Fruit fly (Drosophila melanogaster) whole organism, embryonic: ENCODE data around the gene CG15155.
A peak's percentile ranks its signal among the peaks of the same experiment; 100 is the strongest.

ENCODE experiments used
- Antp ChIP-seq: fragments of 200-800 bp; sonication (Bioruptor generic); optimal IDR thresholded peaks from 3 replicates; lab custom pipeline; 2016; ENCODE audit warnings: missing biosample characterization, missing genetic modification characterization
- CG10147 ChIP-seq: fragments of 200-800 bp; sonication (Bioruptor generic); optimal IDR thresholded peaks from 2 replicates; lab custom pipeline; 2019; ENCODE audit warnings: missing biosample characterization, mild to moderate bottlenecking, missing genetic modification characterization, moderate library complexity
- CG10321 ChIP-seq: fragments of 200-800 bp; sonication (Bioruptor generic); IDR thresholded peaks from 2 replicates; pipeline ENCODE4 v1.3.6; 2022; ENCODE audit warnings: missing biosample characterization, missing genetic modification characterization
- CG11560 ChIP-seq: fragments of 200-800 bp; sonication (Bioruptor generic); IDR thresholded peaks from 3 replicates; pipeline ENCODE4 v1.3.6; 2022; ENCODE audit warnings: missing biosample characterization, missing genetic modification characterization
- CG13287 ChIP-seq: fragments of 200-800 bp; sonication (Bioruptor generic); IDR thresholded peaks from 2 replicates; pipeline ENCODE4 v1.3.6; 2022; ENCODE audit warnings: missing biosample characterization, missing genetic modification characterization; ENCODE audit not compliant: partially characterized antibody
- CG17359 ChIP-seq: fragments of 200-800 bp; sonication (Bioruptor generic); optimal IDR thresholded peaks from 3 replicates; lab custom pipeline; 2018; ENCODE audit warnings: missing biosample characterization, mild to moderate bottlenecking, missing genetic modification characterization, moderate library complexity
- CG17361 ChIP-seq: fragments of 200-800 bp; sonication (Bioruptor generic); IDR thresholded peaks from 3 replicates; pipeline ENCODE4 v1.3.6; 2022; ENCODE audit warnings: missing biosample characterization, missing genetic modification characterization
- CG17568 ChIP-seq: fragments of 200-800 bp; sonication (Bioruptor generic); optimal IDR thresholded peaks from 2 replicates; lab custom pipeline; 2018; ENCODE audit warnings: missing biosample characterization, mild to moderate bottlenecking, missing genetic modification characterization, moderate library complexity
- CG2116 ChIP-seq: fragments of 200-800 bp; sonication (Bioruptor generic); optimal IDR thresholded peaks from 3 replicates; lab custom pipeline; 2018; ENCODE audit warnings: missing biosample characterization, mild to moderate bottlenecking, missing genetic modification characterization
- CG2678 ChIP-seq: fragments of 200-800 bp; sonication (Bioruptor generic); optimal IDR thresholded peaks from 3 replicates; lab custom pipeline; 2019; ENCODE audit warnings: missing biosample characterization, mild to moderate bottlenecking, missing genetic modification characterization, moderate library complexity
- CG2875 ChIP-seq: fragments of 200-800 bp; sonication (Bioruptor generic); optimal IDR thresholded peaks from 2 replicates; lab custom pipeline; 2017; ENCODE audit warnings: missing biosample characterization, mild to moderate bottlenecking, missing genetic modification characterization, missing genetic modification reagents
- CG3163 ChIP-seq: fragments of 200-800 bp; sonication (Bioruptor generic); optimal IDR thresholded peaks from 3 replicates; lab custom pipeline; 2016; ENCODE audit warnings: missing biosample characterization, missing genetic modification characterization
- CG3995 ChIP-seq: fragments of 200-800 bp; sonication (Bioruptor generic); optimal IDR thresholded peaks from 3 replicates; lab custom pipeline; 2016; ENCODE audit warnings: missing biosample characterization, missing genetic modification characterization
- CG4730 ChIP-seq: fragments of 200-800 bp; sonication (Bioruptor generic); IDR thresholded peaks from 2 replicates; pipeline ENCODE4 v1.3.6; 2022; ENCODE audit warnings: missing biosample characterization, missing genetic modification characterization
- CG5245 ChIP-seq: fragments of 200-800 bp; sonication (Bioruptor generic); optimal IDR thresholded peaks from 3 replicates; lab custom pipeline; 2016; ENCODE audit warnings: missing biosample characterization, missing genetic modification characterization
- CG6813 ChIP-seq: fragments of 200-800 bp; sonication (Bioruptor generic); optimal IDR thresholded peaks from 2 replicates; lab custom pipeline; 2017; ENCODE audit warnings: missing biosample characterization, missing genetic modification characterization, mild to moderate bottlenecking, moderate library complexity, missing genetic modification reagents
- CG7271 ChIP-seq: fragments of 200-800 bp; sonication (Bioruptor generic); optimal IDR thresholded peaks from 2 replicates; lab custom pipeline; 2018; ENCODE audit warnings: missing biosample characterization, mild to moderate bottlenecking, missing genetic modification characterization, moderate library complexity
- CG7556 ChIP-seq: fragments of 200-800 bp; sonication (Bioruptor generic); optimal IDR thresholded peaks from 2 replicates; lab custom pipeline; 2017; ENCODE audit warnings: missing biosample characterization, mild to moderate bottlenecking, missing genetic modification characterization
- CG7928 ChIP-seq: fragments of 200-800 bp; sonication (Bioruptor generic); optimal IDR thresholded peaks from 2 replicates; lab custom pipeline; 2017; ENCODE audit warnings: missing biosample characterization, mild to moderate bottlenecking, missing genetic modification characterization
- CTCF ChIP-seq: fragments of 200-800 bp; sonication (Bioruptor generic); optimal IDR thresholded peaks from 2 replicates; lab custom pipeline; 2017; ENCODE audit warnings: missing biosample characterization, mild to moderate bottlenecking, missing genetic modification characterization, moderate library complexity
- Dad ChIP-seq: fragments of 200-800 bp; sonication (Bioruptor generic); optimal IDR thresholded peaks from 3 replicates; lab custom pipeline; 2016; ENCODE audit warnings: missing biosample characterization, missing genetic modification characterization
- Dfd ChIP-seq, 2 experiments: fragments of >200 bp; optimal IDR thresholded peaks; 2 replicates each; lab custom pipeline; 2017; ENCODE audit warnings: missing biosample characterization in 2 of 2, missing genetic modification characterization in 2 of 2
- Doc2 ChIP-seq: fragments of 200-800 bp; sonication (Bioruptor generic); IDR thresholded peaks from 2 replicates; pipeline ENCODE4 v1.3.6; 2022; ENCODE audit warnings: missing biosample characterization, missing genetic modification characterization
- Drgx ChIP-seq: fragments of 200-800 bp; sonication (Bioruptor generic); IDR thresholded peaks from 2 replicates; pipeline ENCODE4 v1.3.6; 2022; ENCODE audit warnings: missing biosample characterization, missing genetic modification characterization
- E2f2 ChIP-seq: fragments of 200-800 bp; sonication (Bioruptor generic); IDR thresholded peaks from 2 replicates; pipeline ENCODE4 v1.3.6; 2022; ENCODE audit warnings: missing biosample characterization, missing genetic modification characterization
- Fer1 ChIP-seq: fragments of 200-800 bp; sonication (Bioruptor generic); optimal IDR thresholded peaks from 2 replicates; lab custom pipeline; 2017; ENCODE audit warnings: missing biosample characterization, mild to moderate bottlenecking, missing genetic modification characterization
- Med ChIP-seq: fragments of 200-800 bp; sonication (Bioruptor generic); peaks from one replicate; lab custom pipeline; 2016; ENCODE audit warnings: missing biosample characterization, missing genetic modification characterization, mild to moderate bottlenecking, inconsistent platforms, moderate library complexity
- Oli ChIP-seq: fragments of 200-800 bp; sonication (Bioruptor generic); optimal IDR thresholded peaks from 2 replicates; lab custom pipeline; 2018; ENCODE audit warnings: missing biosample characterization, mild to moderate bottlenecking, missing genetic modification characterization, moderate library complexity
- Pdp1 ChIP-seq, 2 experiments: fragments of 200-800 bp; sonication (Bioruptor generic); optimal IDR thresholded peaks; 3 replicates each; lab custom pipeline; 2016; ENCODE audit warnings: missing biosample characterization in 2 of 2, missing genetic modification characterization in 2 of 2, mild to moderate bottlenecking in 1 of 2, moderate library complexity in 1 of 2
- Scr ChIP-seq: fragments of 200-800 bp; sonication (Bioruptor generic); IDR thresholded peaks from 2 replicates; pipeline ENCODE4 v1.3.6; 2022; ENCODE audit warnings: missing biosample characterization, missing genetic modification characterization; ENCODE audit not compliant: partially characterized antibody
- danr ChIP-seq: fragments of 200-800 bp; sonication (Bioruptor generic); IDR thresholded peaks from 2 replicates; pipeline ENCODE4 v1.3.6; 2022; ENCODE audit warnings: missing biosample characterization, missing genetic modification characterization
- disco-r ChIP-seq: fragments of 200-800 bp; sonication (Bioruptor generic); optimal IDR thresholded peaks from 2 replicates; lab custom pipeline; 2016; ENCODE audit warnings: missing biosample characterization, missing genetic modification characterization
- dysf ChIP-seq: fragments of 200-800 bp; sonication (Bioruptor generic); IDR thresholded peaks from 3 replicates; pipeline ENCODE4 v1.3.6; 2022; ENCODE audit warnings: missing biosample characterization, missing genetic modification characterization
- emc ChIP-seq: fragments of 200-800 bp; sonication (Bioruptor generic); optimal IDR thresholded peaks from 2 replicates; lab custom pipeline; 2016; ENCODE audit warnings: missing biosample characterization, missing genetic modification characterization
- fd96Cb ChIP-seq: fragments of 200-800 bp; sonication (Bioruptor generic); optimal IDR thresholded peaks from 2 replicates; lab custom pipeline; 2018; ENCODE audit warnings: missing biosample characterization, mild to moderate bottlenecking, missing genetic modification characterization, moderate library complexity
- grau ChIP-seq: fragments of 200-800 bp; optimal IDR thresholded peaks from 3 replicates; lab custom pipeline; 2019; ENCODE audit warnings: missing biosample characterization, mild to moderate bottlenecking, missing genetic modification characterization, moderate library complexity
- ham ChIP-seq: fragments of 200-800 bp; sonication (Bioruptor generic); IDR thresholded peaks from 2 replicates; pipeline ENCODE4 v1.3.6; 2022; ENCODE audit warnings: missing biosample characterization, missing genetic modification characterization
- hbn ChIP-seq: fragments of 200-800 bp; sonication (Bioruptor generic); IDR thresholded peaks from 2 replicates; pipeline ENCODE4 v1.3.6; 2022; ENCODE audit warnings: missing biosample characterization, missing genetic modification characterization; ENCODE audit not compliant: partially characterized antibody
- inv ChIP-seq: fragments of 200-800 bp; sonication (Bioruptor generic); IDR thresholded peaks from 2 replicates; pipeline ENCODE4 v1.3.6; 2022; ENCODE audit warnings: missing biosample characterization, missing genetic modification characterization; ENCODE audit not compliant: partially characterized antibody
- lov ChIP-seq, 2 experiments: fragments of 200-800 bp in 1 of 2; fragments of >200 bp in 1 of 2; sonication (Bioruptor generic) in 1 of 2; IDR thresholded peaks in 1 of 2; optimal IDR thresholded peaks in 1 of 2; 2 replicates in 1 of 2; 3 replicates in 1 of 2; pipeline versions ENCODE4 v1.3.6 to Lab custom; 2017 to 2022; ENCODE audit warnings: missing biosample characterization in 1 of 2, missing genetic modification characterization in 1 of 2
- nau ChIP-seq: fragments of 200-800 bp; sonication (Bioruptor generic); optimal IDR thresholded peaks from 3 replicates; lab custom pipeline; 2017; ENCODE audit warnings: missing biosample characterization, mild to moderate bottlenecking, missing genetic modification characterization, missing genetic modification reagents
- onecut ChIP-seq: fragments of 200-800 bp; sonication (Bioruptor generic); IDR thresholded peaks from 2 replicates; pipeline ENCODE4 v1.3.6; 2022; ENCODE audit warnings: missing biosample characterization, missing genetic modification characterization
- sob ChIP-seq: fragments of 200-800 bp; sonication (Bioruptor generic); IDR thresholded peaks from 2 replicates; pipeline ENCODE4 v1.3.6; 2022; ENCODE audit warnings: missing biosample characterization, missing genetic modification characterization
- ttk ChIP-seq: fragments of 200-800 bp; sonication (Bioruptor generic); IDR thresholded peaks from 2 replicates; pipeline ENCODE4 v2.1.2; 2022; ENCODE audit warnings: missing biosample characterization, missing genetic modification characterization
- unpg ChIP-seq: fragments of 200-800 bp; sonication (Bioruptor generic); optimal IDR thresholded peaks from 3 replicates; lab custom pipeline; 2018; ENCODE audit warnings: missing biosample characterization, mild to moderate bottlenecking, missing genetic modification characterization, moderate library complexity
- vvl ChIP-seq: fragments of 200-800 bp; sonication (Bioruptor generic); IDR thresholded peaks from 2 replicates; pipeline ENCODE4 v1.3.6; 2022; ENCODE audit warnings: missing biosample characterization, missing genetic modification characterization
- wor ChIP-seq: fragments of 200-800 bp; sonication (Bioruptor generic); IDR thresholded peaks from 2 replicates; pipeline ENCODE4 v1.3.6; 2022; ENCODE audit warnings: missing biosample characterization, missing genetic modification characterization
- z ChIP-seq: fragments of 200-800 bp; sonication (Bioruptor generic); IDR thresholded peaks from 3 replicates; pipeline ENCODE4 v1.3.6; 2022; ENCODE audit warnings: missing biosample characterization, missing genetic modification characterization
- zen2 ChIP-seq: fragments of 200-800 bp; sonication (Bioruptor generic); IDR thresholded peaks from 3 replicates; pipeline ENCODE4 v1.3.6; 2022; ENCODE audit warnings: missing biosample characterization, missing genetic modification characterization; ENCODE audit not compliant: partially characterized antibody

The CG15155 gene

dm6 chr2L:18148552-18149219 lies 6.0 kb upstream of the CG15155 start (continued):
- TF ChIP-seq CG11560 (tag; lab: Robert Waterston, UW), result no peak
- 0 out of 2 replicates have a peak, but pooled peaks have one; percentile 14 for TF ChIP-seq Drgx (GFP tag; lab: Robert Waterston, UW)
- TF ChIP-seq CG4730, result no peak
- TF ChIP-seq CG17568 (GFP tag; lab: Kevin White, UChicago), result peak; percentile 88
- TF ChIP-seq CG10321 (GFP tag; lab: Robert Waterston, UW), result no peak; the same call in 1 of the 2 replicates
- TF ChIP-seq nau (GFP tag; lab: Kevin White, UChicago), result peak; percentile 76
- TF ChIP-seq fd96Cb (tag; lab: Kevin White, UChicago), result peak; percentile 40
- peak; percentile 54 for TF ChIP-seq CG10147 (GFP tag; lab: Kevin White, UChicago)
- TF ChIP-seq disco-r (GFP tag; lab: Kevin White, UChicago), result peak; percentile 34
- TF ChIP-seq CG2678 (tag; lab: Kevin White, UChicago), result peak; percentile 78
- TF ChIP-seq CG17359, result peak; percentile 73
- no peak for TF ChIP-seq Doc2 (GFP tag; lab: Robert Waterston, UW)
- TF ChIP-seq CG3163 (GFP tag; lab: Kevin White, UChicago), result no peak
- TF ChIP-seq hbn (GFP tag; lab: Robert Waterston, UW), result no peak
- 0 out of 3 replicates have a peak, but pooled peaks have one; percentile 28 for TF ChIP-seq CG17361 (GFP tag; lab: Robert Waterston, UW)
- TF ChIP-seq grau (tag; lab: Kevin White, UChicago), result peak; percentile 43
- peak; percentile 6 for TF ChIP-seq CTCF (GFP tag; lab: Kevin White, UChicago)
- no peak for TF ChIP-seq Dad (GFP tag; lab: Kevin White, UChicago)
- peak; percentile 42; the same call in 1 of the 2 replicates for TF ChIP-seq E2f2
- peak; percentile 73 for TF ChIP-seq vvl (GFP tag; lab: Robert Waterston, UW)
- peak; percentile 41 for TF ChIP-seq CG7556 (GFP tag; lab: Kevin White, UChicago)
- peak; percentile 75 for TF ChIP-seq onecut
- no peak for TF ChIP-seq ham (GFP tag; lab: Robert Waterston, UW)
- peak; percentile 37 for TF ChIP-seq CG7271
- no peak for TF ChIP-seq inv (GFP tag; lab: Robert Waterston, UW)
- TF ChIP-seq emc (GFP tag; lab: Kevin White, UChicago), result no peak
- peak; percentile 66; the same call in 1 of the 2 replicates for TF ChIP-seq sob (GFP tag; lab: Robert Waterston, UW)
- TF ChIP-seq CG2116, result peak; percentile 14
- TF ChIP-seq CG7928 (GFP tag; lab: Kevin White, UChicago), result peak; percentile 14
- TF ChIP-seq z (GFP tag; lab: Robert Waterston, UW), result 0 out of 3 replicates have a peak, but pooled peaks have one; percentile 49
- no peak for TF ChIP-seq lov (optimal IDR thresholded peaks at IDR 0.05; lab: Kevin White, UChicago)
- TF ChIP-seq lov (GFP tag; IDR thresholded peaks at IDR 0.05; lab: Robert Waterston, UW), result no peak
- TF ChIP-seq dysf (GFP tag; lab: Robert Waterston, UW), result no peak
- peak; percentile 11 for TF ChIP-seq CG3995 (GFP tag; lab: Kevin White, UChicago)
- no peak for TF ChIP-seq wor (GFP tag; lab: Robert Waterston, UW)
- TF ChIP-seq Pdp1 (GFP tag; optimal IDR thresholded peaks at IDR 0.05; lab: Kevin White, UChicago), result peak; percentile 3 to 48
- TF ChIP-seq Med, result peak; percentile 90
- TF ChIP-seq CG6813, result peak; percentile 88
- no peak for TF ChIP-seq ttk (GFP tag; lab: Robert Waterston, UW)
- TF ChIP-seq unpg, result peak; percentile 41
- TF ChIP-seq Antp (GFP tag; lab: Kevin White, UChicago), result peak; percentile 14
- no peak for TF ChIP-seq Scr
- no peak for TF ChIP-seq Dfd (GFP tag; optimal IDR thresholded peaks at IDR 0.05; lab: Kevin White, UChicago)
- TF ChIP-seq CG2875 (GFP tag; lab: Kevin White, UChicago), result peak; percentile 69
- TF ChIP-seq CG13287, result no peak
- peak; percentile 85 for TF ChIP-seq Fer1 (GFP tag; lab: Kevin White, UChicago)
- TF ChIP-seq Oli (tag; lab: Kevin White, UChicago), result peak; percentile 22
- TF ChIP-seq zen2 (GFP tag; lab: Robert Waterston, UW), result no peak
- no peak for TF ChIP-seq CG5245 (GFP tag; lab: Kevin White, UChicago)
- TF ChIP-seq danr (GFP tag; lab: Robert Waterston, UW), result no peak
